Fruit fly (Drosophila melanogaster) whole organism, adult: Measurements from ENCODE around the gene CG13698.
A peak's percentile ranks its signal among the peaks of the same experiment; 100 is the strongest.

Source experiments
- CG11617 ChIP-seq: fragments of 200-800 bp; sonication (Bioruptor generic); optimal IDR thresholded peaks from 2 replicates; lab custom pipeline; 2017; ENCODE audit warnings: mild to moderate bottlenecking, missing biosample characterization, missing genetic modification reagents, missing genetic modification characterization
- CG12768 ChIP-seq: fragments of 200-800 bp; sonication (Bioruptor generic); optimal IDR thresholded peaks from 2 replicates; lab custom pipeline; 2017; ENCODE audit warnings: missing biosample characterization, missing genetic modification characterization, mild to moderate bottlenecking, moderate library complexity, missing genetic modification reagents
- CG14711 ChIP-seq: fragments of 200-800 bp; sonication (Bioruptor generic); optimal IDR thresholded peaks from 2 replicates; lab custom pipeline; 2018; ENCODE audit warnings: missing biosample characterization, mild to moderate bottlenecking, missing genetic modification characterization, moderate library complexity
- CG1620 ChIP-seq: fragments of 200-800 bp; sonication (Bioruptor generic); optimal IDR thresholded peaks from 2 replicates; lab custom pipeline; 2016; ENCODE audit warnings: missing biosample characterization, missing genetic modification characterization
- CG33017 ChIP-seq: fragments of 200-800 bp; sonication (Bioruptor generic); optimal IDR thresholded peaks from 2 replicates; lab custom pipeline; 2018; ENCODE audit warnings: missing biosample characterization, mild to moderate bottlenecking, missing genetic modification characterization, moderate library complexity
- CG5204 ChIP-seq: fragments of 200-800 bp; sonication (Bioruptor generic); optimal IDR thresholded peaks from 2 replicates; lab custom pipeline; 2016; ENCODE audit warnings: missing biosample characterization, missing genetic modification characterization
- CG7045 ChIP-seq: fragments of 200-800 bp; sonication (Bioruptor generic); optimal IDR thresholded peaks from 2 replicates; lab custom pipeline; 2017; ENCODE audit warnings: missing biosample characterization, mild to moderate bottlenecking, missing genetic modification characterization
- CG7101 ChIP-seq: fragments of 200-800 bp; sonication (Bioruptor generic); optimal IDR thresholded peaks from 2 replicates; lab custom pipeline; 2018; ENCODE audit warnings: missing biosample characterization, mild to moderate bottlenecking, missing genetic modification characterization, moderate library complexity
- Clk ChIP-seq: fragments of 200-800 bp; sonication (Bioruptor generic); optimal IDR thresholded peaks from 2 replicates; lab custom pipeline; 2017; ENCODE audit warnings: missing biosample characterization, missing genetic modification characterization
- Crg-1 ChIP-seq: fragments of 200-800 bp; sonication (Bioruptor generic); optimal IDR thresholded peaks from 2 replicates; lab custom pipeline; 2016; ENCODE audit warnings: missing biosample characterization, missing genetic modification characterization
- Hr96 ChIP-seq: fragments of 200-800 bp; sonication (Bioruptor generic); optimal IDR thresholded peaks from 2 replicates; lab custom pipeline; 2016; ENCODE audit warnings: missing biosample characterization, missing genetic modification characterization
- Mnt ChIP-seq: fragments of 200-800 bp; sonication (Bioruptor generic); optimal IDR thresholded peaks from 2 replicates; lab custom pipeline; 2016; ENCODE audit warnings: missing biosample characterization, mild to moderate bottlenecking, missing genetic modification characterization
- bab1 ChIP-seq: fragments of 200-800 bp; sonication (Bioruptor generic); optimal IDR thresholded peaks from 3 replicates; lab custom pipeline; 2019; ENCODE audit warnings: missing biosample characterization, mild to moderate bottlenecking, missing genetic modification characterization, moderate library complexity
- cic ChIP-seq: fragments of 200-800 bp; sonication (Bioruptor generic); optimal IDR thresholded peaks from 2 replicates; lab custom pipeline; 2017; ENCODE audit warnings: missing biosample characterization, mild to moderate bottlenecking, missing genetic modification characterization, moderate library complexity
- cnc ChIP-seq, 2 experiments: fragments of >200 bp; optimal IDR thresholded peaks; 2 replicates each; lab custom pipeline; 2017
- kay ChIP-seq: fragments of 200-800 bp; sonication (Bioruptor generic); peaks from one replicate; lab custom pipeline; 2016; ENCODE audit warnings: missing biosample characterization, missing genetic modification characterization, borderline replicate concordance
- ovo ChIP-seq: fragments of 200-800 bp; sonication (Bioruptor generic); optimal IDR thresholded peaks from 2 replicates; lab custom pipeline; 2016; ENCODE audit warnings: missing biosample characterization, missing genetic modification characterization
- pad ChIP-seq: fragments of 200-800 bp; sonication (Bioruptor generic); optimal IDR thresholded peaks from 3 replicates; lab custom pipeline; 2017; ENCODE audit warnings: missing biosample characterization, missing genetic modification characterization, mild to moderate bottlenecking, moderate library complexity, missing genetic modification reagents
- tj ChIP-seq: fragments of 200-800 bp; sonication (Bioruptor generic); optimal IDR thresholded peaks from 3 replicates; lab custom pipeline; 2017; ENCODE audit warnings: missing biosample characterization, mild to moderate bottlenecking, missing genetic modification characterization, moderate library complexity
- toe ChIP-seq: fragments of 200-800 bp; sonication (Bioruptor generic); optimal IDR thresholded peaks from 2 replicates; lab custom pipeline; 2016; ENCODE audit warnings: missing biosample characterization, missing genetic modification characterization

Gene CG13698

DNA sequence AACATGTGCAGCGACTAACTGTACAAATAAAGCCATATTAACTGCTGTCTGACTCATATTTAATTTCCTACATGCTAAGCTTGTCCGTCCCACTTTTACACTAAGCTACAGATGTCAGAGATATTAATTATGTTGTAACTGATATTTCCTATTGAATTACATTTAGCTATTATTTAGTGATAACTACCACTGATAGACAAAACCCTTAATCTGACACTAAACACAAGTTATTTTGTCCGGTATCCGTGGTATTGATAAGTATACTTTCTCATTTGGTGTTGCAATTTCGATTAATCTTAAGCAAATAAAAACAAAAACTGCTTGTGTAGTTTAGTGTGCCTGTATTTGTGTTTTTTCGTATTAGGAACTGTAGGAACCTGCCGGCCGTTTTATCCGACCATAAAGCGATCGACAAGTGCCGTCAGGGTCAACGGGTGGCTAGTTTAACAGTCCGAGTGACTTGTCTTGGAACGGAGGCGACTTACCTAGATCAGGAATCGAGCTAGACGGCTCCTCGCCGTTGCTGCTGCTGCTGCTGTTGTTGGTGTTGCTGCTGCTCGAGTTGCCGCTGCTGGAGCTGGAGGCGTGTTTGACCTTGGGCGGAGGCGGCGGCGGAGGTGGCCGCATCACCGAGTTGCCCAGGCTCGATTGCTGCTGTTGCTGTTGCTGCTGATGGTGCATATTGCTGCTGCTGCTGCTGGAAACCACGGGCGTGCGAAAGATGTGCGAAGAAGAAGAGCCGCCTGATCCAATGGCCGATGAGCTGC, 48.0 kb downstream of the CG13698 start:
- TF ChIP-seq Hr96 = no peak
- TF ChIP-seq kay (GFP tag; lab: Kevin White, UChicago) = no peak
- no peak for TF ChIP-seq Mnt (GFP tag; lab: Kevin White, UChicago)
- TF ChIP-seq Crg-1 (GFP tag; lab: Kevin White, UChicago) = no peak
- TF ChIP-seq CG11617 (GFP tag; lab: Kevin White, UChicago) = no peak
- no peak for TF ChIP-seq CG7045 (GFP tag; lab: Kevin White, UChicago)
- TF ChIP-seq bab1 (GFP tag; lab: Kevin White, UChicago) = no peak
- TF ChIP-seq CG7101 (tag; lab: Kevin White, UChicago) = no peak
- no peak for TF ChIP-seq toe (GFP tag; lab: Kevin White, UChicago)

DNA sequence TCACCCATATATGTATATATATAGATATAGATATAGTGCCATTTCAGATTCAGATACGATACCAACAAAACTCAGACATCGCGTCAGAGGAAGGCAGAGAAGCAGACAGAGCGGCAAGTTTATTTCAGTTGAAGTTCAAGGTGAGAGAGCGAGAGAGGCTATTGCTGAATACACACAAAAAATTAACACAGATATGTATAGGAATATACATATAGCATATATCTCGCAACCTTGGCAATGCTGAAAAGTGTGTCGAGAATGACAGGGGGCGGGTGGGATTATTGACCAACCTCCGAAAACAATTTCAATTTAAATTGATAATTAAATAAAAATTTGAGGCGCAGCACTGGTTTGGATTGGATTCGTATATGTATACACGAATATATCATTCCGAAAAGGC, 48.9 kb downstream of the CG13698 start:
- TF ChIP-seq tj (peak; percentile 29), cnc (optimal IDR thresholded peaks at IDR 0.05; lab: Kevin White, UChicago) (no peak), ovo (GFP tag; lab: Kevin White, UChicago) (no peak), toe (GFP tag; lab: Kevin White, UChicago) (no peak), Clk (GFP tag; lab: Kevin White, UChicago) (no peak), kay (GFP tag; lab: Kevin White, UChicago) (peak; percentile 47)

DNA sequence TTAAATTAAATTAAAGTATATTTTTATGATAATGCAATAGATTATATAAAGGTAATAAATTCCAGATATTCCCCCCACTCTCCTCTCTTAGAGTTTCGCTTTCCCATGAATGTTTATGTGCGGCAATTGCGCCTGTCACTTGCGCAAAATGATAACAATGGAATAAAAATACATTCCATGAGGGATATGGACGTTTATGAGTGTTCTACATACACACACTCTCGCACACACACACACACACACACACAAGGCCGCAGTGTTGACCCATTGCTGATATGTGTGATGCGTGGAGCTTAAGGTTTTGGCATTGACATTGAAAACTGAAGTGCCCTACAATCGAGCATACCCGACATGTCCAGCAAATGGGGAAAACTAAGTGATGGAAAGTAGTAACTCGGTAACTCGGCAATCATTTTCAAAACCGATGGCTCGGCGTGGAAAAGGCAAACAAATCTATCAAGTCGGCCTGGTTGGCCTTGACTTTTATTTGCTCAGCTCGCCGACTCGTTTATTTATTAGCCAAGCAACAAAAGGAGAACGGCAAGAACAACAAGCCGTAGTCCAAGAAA, 59.3 kb downstream of the CG13698 start:
- no peak for TF ChIP-seq CG5204
- no peak for TF ChIP-seq CG14711 (tag; lab: Kevin White, UChicago)
- peak; percentile 11 for TF ChIP-seq CG12768 (GFP tag; lab: Kevin White, UChicago)
- TF ChIP-seq Clk (GFP tag; lab: Kevin White, UChicago) = no peak
- no peak for TF ChIP-seq Mnt (GFP tag; lab: Kevin White, UChicago)
- TF ChIP-seq bab1 (GFP tag; lab: Kevin White, UChicago) = no peak

DNA sequence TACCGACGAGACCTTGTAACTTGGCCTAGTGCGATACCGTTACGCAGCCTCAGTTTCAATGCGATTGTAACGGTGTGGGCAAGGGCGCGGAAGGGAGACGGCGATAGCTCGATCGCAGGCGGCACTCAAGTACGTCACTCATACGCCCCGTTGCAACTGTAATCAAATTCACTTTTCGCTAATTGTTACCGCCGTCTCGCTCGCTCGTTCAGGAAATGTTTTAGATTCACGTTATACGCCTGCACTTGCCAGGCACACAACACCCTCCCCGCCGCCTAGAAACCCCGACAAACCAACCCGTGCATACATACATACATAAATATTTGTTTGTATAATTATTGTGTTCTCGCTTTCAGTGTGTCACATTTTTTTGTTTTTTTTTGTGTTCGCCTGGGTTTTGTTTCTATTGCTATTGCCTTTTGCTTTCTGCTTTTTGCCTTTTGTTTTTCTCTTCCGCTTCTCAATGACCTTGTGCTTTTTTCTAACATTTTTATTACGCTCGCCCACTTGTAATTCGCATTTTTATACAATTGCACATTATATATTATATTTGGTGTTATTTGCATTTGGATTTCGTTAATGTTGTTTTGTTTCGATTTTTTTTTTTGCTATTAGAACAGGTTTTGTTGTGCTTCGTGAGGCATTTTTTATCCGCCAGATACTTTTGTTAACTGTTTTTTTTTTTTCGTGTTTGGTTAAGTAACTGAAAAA, 61.5 kb downstream of the CG13698 start:
- TF ChIP-seq bab1 (GFP tag; lab: Kevin White, UChicago) (no peak), ovo (GFP tag; lab: Kevin White, UChicago) (peak; percentile 98), pad (GFP tag; lab: Kevin White, UChicago) (no peak), CG7045 (GFP tag; lab: Kevin White, UChicago) (peak; percentile 12), cic (peak; percentile 82), tj (peak; percentile 8), CG11617 (GFP tag; lab: Kevin White, UChicago) (peak; percentile 16), Mnt (GFP tag; lab: Kevin White, UChicago) (peak; percentile 34), CG5204 (peak; percentile 0), Crg-1 (GFP tag; lab: Kevin White, UChicago) (no peak), toe (GFP tag; lab: Kevin White, UChicago) (no peak), kay (GFP tag; lab: Kevin White, UChicago) (peak; percentile 98), CG12768 (GFP tag; lab: Kevin White, UChicago) (peak; percentile 59), CG33017 (peak; percentile 38)

DNA sequence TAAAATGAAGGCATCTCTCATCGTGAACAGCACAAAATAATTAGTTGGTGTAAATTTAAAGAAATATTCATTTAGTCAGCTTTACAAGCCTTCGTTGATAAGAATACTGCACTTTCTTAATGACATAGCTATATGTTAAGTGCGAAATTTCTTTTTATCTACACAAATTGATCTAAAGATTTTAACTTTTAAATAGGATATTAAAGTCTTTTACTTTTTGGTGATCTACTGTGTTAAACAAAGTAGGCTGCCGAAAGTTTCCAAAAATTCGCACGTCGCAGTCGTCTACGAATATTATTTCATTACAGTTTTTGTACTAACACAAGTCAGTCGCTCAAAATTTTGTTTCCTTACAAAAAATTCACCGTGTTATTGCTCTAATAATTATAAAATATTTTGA, 63.5 kb downstream of the CG13698 start, which contains the start of gene CG42393:
Gene CG42393, plus strand, starts transcription at position 301 of the 400 bp plus-strand sequence.
- no peak for TF ChIP-seq CG5204
- no peak for TF ChIP-seq tj
- no peak for TF ChIP-seq CG11617 (GFP tag; lab: Kevin White, UChicago)
- no peak for TF ChIP-seq CG7045 (GFP tag; lab: Kevin White, UChicago)
- TF ChIP-seq CG14711 (tag; lab: Kevin White, UChicago) = no peak
- TF ChIP-seq bab1 (GFP tag; lab: Kevin White, UChicago) = no peak
- TF ChIP-seq Clk (GFP tag; lab: Kevin White, UChicago) = no peak
- TF ChIP-seq Hr96 = no peak
- TF ChIP-seq cic = no peak
- no peak for TF ChIP-seq Crg-1 (GFP tag; lab: Kevin White, UChicago)
- TF ChIP-seq CG7101 (tag; lab: Kevin White, UChicago) = no peak
- no peak for TF ChIP-seq pad (GFP tag; lab: Kevin White, UChicago)
- TF ChIP-seq toe (GFP tag; lab: Kevin White, UChicago) = no peak
- TF ChIP-seq CG33017 = no peak
- TF ChIP-seq kay (GFP tag; lab: Kevin White, UChicago) = no peak
- TF ChIP-seq ovo (GFP tag; lab: Kevin White, UChicago) = no peak
- no peak for TF ChIP-seq cnc (optimal IDR thresholded peaks at IDR 0.05; lab: Kevin White, UChicago)
- TF ChIP-seq CG12768 (GFP tag; lab: Kevin White, UChicago) = no peak
- no peak for TF ChIP-seq CG1620 (GFP tag; lab: Kevin White, UChicago)

- TF ChIP-seq CG14711 (tag; lab: Kevin White, UChicago) (no peak), tj (no peak)
Measured at dm6 chr3L:18040017-18040416, 65.9 kb downstream of the CG13698 start, which contains the start of gene CG32192. TSS of gene CG32192 (plus strand) at chr3L:18040317.
